Worm (Caenorhabditis elegans): ENCODE results near the gene Y66D12A.7.

Gene Y66D12A.7

DNA sequence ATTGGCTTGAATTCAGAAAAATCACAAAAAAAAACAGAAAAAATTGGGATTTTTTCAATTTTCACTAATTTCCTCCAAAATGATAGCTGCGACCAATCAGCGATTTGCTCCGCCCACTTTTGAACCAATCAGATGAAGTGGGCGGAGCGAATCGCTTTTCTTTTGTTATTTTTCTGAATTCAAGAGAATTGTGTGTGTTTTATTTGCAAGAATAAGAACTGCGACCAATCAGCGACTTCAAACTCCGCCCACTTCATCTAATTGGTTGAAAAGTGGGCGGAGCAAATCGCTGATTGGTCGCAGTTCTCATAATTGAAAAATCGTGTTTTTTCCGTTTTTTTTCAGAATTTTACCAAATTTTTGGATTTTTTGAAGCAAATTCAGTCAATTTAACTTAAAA, 2.3 kb upstream of the Y66D12A.7 start:
- no peak for TF ChIP-seq zip-2 (tag; optimal IDR thresholded peaks at IDR 0.05)
- no peak for TF ChIP-seq hlh-11 (tag; optimal IDR thresholded peaks at IDR 0.05)
- no peak for TF ChIP-seq ceh-32 (tag; optimal IDR thresholded peaks at IDR 0.05; ENCODE audit: poor library complexity)
- no peak for TF ChIP-seq F37D6.2 (tag; optimal IDR thresholded peaks at IDR 0.05)
- no peak for TF ChIP-seq R02D3.7 (tag; optimal IDR thresholded peaks at IDR 0.05)
- TF ChIP-seq lim-7 (GFP tag; IDR thresholded peaks at IDR 0.05), result no peak
- no peak for TF ChIP-seq ceh-82 (tag; optimal IDR thresholded peaks at IDR 0.05)
- TF ChIP-seq tra-1 (GFP tag; IDR thresholded peaks at IDR 0.05), result no peak
- TF ChIP-seq Y5F2A.4 (GFP tag; optimal IDR thresholded peaks at IDR 0.05), result no peak
- TF ChIP-seq D1046.2 (GFP tag; IDR thresholded peaks at IDR 0.05), result no peak
- TF ChIP-seq nhr-111 (GFP tag; optimal IDR thresholded peaks at IDR 0.05), result no peak
- no peak for TF ChIP-seq F26F4.8 (GFP tag; conservative IDR thresholded peaks at IDR 0.05)
- no peak for TF ChIP-seq zfp-2 (tag; optimal IDR thresholded peaks at IDR 0.05)
- no peak for TF ChIP-seq spr-1 (tag; optimal IDR thresholded peaks at IDR 0.05)
- TF ChIP-seq rbr-2 (tag; optimal IDR thresholded peaks at IDR 0.05), result no peak
- TF ChIP-seq attf-4 (tag; optimal IDR thresholded peaks at IDR 0.05), result no peak
- no peak for TF ChIP-seq unc-62 (GFP tag; optimal IDR thresholded peaks at IDR 0.05 in 1 of 2)
- no peak for TF ChIP-seq unc-62 (tag; optimal IDR thresholded peaks at IDR 0.05)
- no peak for TF ChIP-seq ceh-20 (GFP tag; IDR thresholded peaks at IDR 0.05)
- TF ChIP-seq duxl-1 (tag; optimal IDR thresholded peaks at IDR 0.05; ENCODE audit: poor library complexity), result no peak
- TF ChIP-seq daf-8 (GFP tag; IDR thresholded peaks at IDR 0.05), result no peak

ce11 chrIII:11581372-11581771, 1.1 kb upstream of the Y66D12A.7 start, which contains the start of the genes Y66D12A.6 and ceh-92:
Y66D12A.6 (minus strand) TSS chrIII:11581402.
ceh-92 (plus strand) TSS chrIII:11581600.
- TF ChIP-seq attf-4 (tag; optimal IDR thresholded peaks at IDR 0.05) (no peak), lin-38 (GFP tag; IDR thresholded peaks at IDR 0.05) (peak; percentile 57), ctbp-1 (GFP tag; IDR thresholded peaks at IDR 0.05) (no peak), unc-130 (GFP tag; optimal IDR thresholded peaks at IDR 0.05) (peak; percentile 16), snpc-1.2 (GFP tag; IDR thresholded peaks at IDR 0.05) (peak; percentile 49; the same call in 1 of the 2 replicates), F49E8.2 (tag; optimal IDR thresholded peaks at IDR 0.05; ENCODE audit: borderline replicate concordance) (peak; percentile 10), duxl-1 (tag; optimal IDR thresholded peaks at IDR 0.05; ENCODE audit: poor library complexity) (no peak), dmd-9 (GFP tag; IDR thresholded peaks at IDR 0.05) (no peak), tag-97 (GFP tag; IDR thresholded peaks at IDR 0.05) (no peak), nhr-42 (GFP tag; IDR thresholded peaks at IDR 0.05) (no peak), dmd-8 (GFP tag; IDR thresholded peaks at IDR 0.05) (no peak)

ce11 chrIII:11579380-11579779, 898 bp downstream of the Y66D12A.7 start:
- TF ChIP-seq Y48G9A.11 (GFP tag; IDR thresholded peaks at IDR 0.05) (no peak), ztf-7 (tag; optimal IDR thresholded peaks at IDR 0.05) (no peak), set-16 (GFP tag; IDR thresholded peaks at IDR 0.05) (peak; percentile 73), dmd-9 (GFP tag; IDR thresholded peaks at IDR 0.05) (0 out of 2 replicates have a peak, but pooled peaks have one; percentile 19), dmd-8 (GFP tag; IDR thresholded peaks at IDR 0.05) (no peak), egl-43 (GFP tag; IDR thresholded peaks at IDR 0.05) (peak; percentile 53; the same call in 1 of the 2 replicates)

DNA sequence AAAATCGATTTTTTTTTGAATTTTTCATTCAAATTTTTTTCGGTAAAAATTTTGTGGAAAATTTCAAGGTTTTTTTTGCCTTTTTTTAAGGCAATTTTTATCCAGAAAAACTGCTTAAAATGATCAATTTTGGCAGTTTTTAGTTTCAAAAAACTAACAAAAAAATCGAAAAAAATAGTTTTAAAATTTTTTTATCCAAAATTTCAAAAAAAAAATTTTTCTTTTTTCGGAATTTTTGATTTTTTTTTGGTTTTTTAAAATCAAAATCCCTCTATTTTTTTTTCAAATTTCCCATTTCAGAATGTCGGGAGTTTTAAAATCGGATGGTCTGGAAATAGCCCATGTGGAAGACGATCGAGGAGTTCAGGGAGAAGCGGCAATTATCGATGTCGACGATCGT, 6.4 kb downstream of the Y66D12A.7 start, which contains the start of gene Y66D12A.8:
TSS of gene Y66D12A.8 (plus strand) at position 301 of the 400 bp plus-strand sequence.
- TF ChIP-seq nhr-76 (tag; optimal IDR thresholded peaks at IDR 0.05), result no peak

- TF ChIP-seq daf-19 (GFP tag; conservative IDR thresholded peaks at IDR 0.05) (no peak), ama-1 (optimal IDR thresholded peaks at IDR 0.05) (peak; percentile 3)
These were observed 12.4 kb downstream of the Y66D12A.7 start, which contains the start of gene psme-3 for ce11 chrIII:11567837-11568236. psme-3 (plus strand) TSS chrIII:11568137.

Measured in whole organism, L4 larva.